Worm (Caenorhabditis elegans): Measurements from ENCODE around the gene ZK1248.19.

- TF ChIP-seq B0310.2 (tag; optimal IDR thresholded peaks at IDR 0.05) (no peak), sea-1 (GFP tag; conservative IDR thresholded peaks at IDR 0.05) (no peak), hmg-4 (GFP tag; optimal IDR thresholded peaks at IDR 0.05) (no peak), flt-1 (GFP tag; IDR thresholded peaks at IDR 0.05) (no peak), tbx-11 (GFP tag; IDR thresholded peaks at IDR 0.05) (no peak)
Observed at ce11 chrII:5874130-5874529, 34.9 kb upstream of the ZK1248.19 start.

Measured in whole organism, early embryonic.